Fruit fly (Drosophila melanogaster) whole organism, embryonic: ENCODE data around the gene dbe.

Experiments
- CG3163 ChIP-seq: fragments of 200-800 bp; sonication (Bioruptor generic); optimal IDR thresholded peaks from 3 replicates; lab custom pipeline; 2016; ENCODE audit warnings: missing biosample characterization, missing genetic modification characterization
- D19A ChIP-seq: fragments of 200-800 bp; optimal IDR thresholded peaks from 3 replicates; lab custom pipeline; 2019; ENCODE audit warnings: missing biosample characterization, mild to moderate bottlenecking, missing genetic modification characterization, moderate library complexity
- Doc3 ChIP-seq: fragments of 200-800 bp; sonication (Bioruptor generic); IDR thresholded peaks from 3 replicates; pipeline ENCODE4 v1.3.6; 2022; ENCODE audit warnings: missing biosample characterization, missing genetic modification characterization; ENCODE audit not compliant: partially characterized antibody
- E2f2 ChIP-seq: fragments of 200-800 bp; sonication (Bioruptor generic); IDR thresholded peaks from 2 replicates; pipeline ENCODE4 v1.3.6; 2022; ENCODE audit warnings: missing biosample characterization, missing genetic modification characterization
- Vsx1 ChIP-seq: fragments of 200-800 bp; sonication (Bioruptor generic); optimal IDR thresholded peaks from 2 replicates; lab custom pipeline; 2017; ENCODE audit warnings: missing biosample characterization, mild to moderate bottlenecking, missing genetic modification characterization, missing genetic modification reagents
- YL-1 ChIP-seq: fragments of 200-800 bp; sonication (Bioruptor generic); optimal IDR thresholded peaks from 3 replicates; lab custom pipeline; 2017; ENCODE audit warnings: missing biosample characterization, mild to moderate bottlenecking, missing genetic modification characterization
- amos ChIP-seq: fragments of 200-800 bp; sonication (Bioruptor generic); IDR thresholded peaks from 2 replicates; pipeline ENCODE4 v1.3.6; 2022; ENCODE audit warnings: missing biosample characterization, missing genetic modification characterization; ENCODE audit not compliant: partially characterized antibody
- ems ChIP-seq: fragments of 200-800 bp; sonication (Bioruptor generic); optimal IDR thresholded peaks from 3 replicates; lab custom pipeline; 2016; ENCODE audit warnings: missing biosample characterization, missing genetic modification characterization
- lola ChIP-seq, 3 experiments: fragments of >200 bp in 2 of 3; fragments of 200-800 bp in 1 of 3; sonication (Bioruptor generic) in 1 of 3; optimal IDR thresholded peaks; 2 replicates each; lab custom pipeline; 2017 to 2019; ENCODE audit warnings: missing biosample characterization in 3 of 3, missing genetic modification characterization in 3 of 3, mild to moderate bottlenecking in 1 of 3, moderate library complexity in 1 of 3
- nom ChIP-seq: fragments of 200-800 bp; sonication (Bioruptor generic); optimal IDR thresholded peaks from 2 replicates; lab custom pipeline; 2017; ENCODE audit warnings: missing biosample characterization, missing genetic modification characterization, mild to moderate bottlenecking, moderate library complexity, missing genetic modification reagents
- pan ChIP-seq, 4 experiments: fragments of >200 bp in 3 of 4; fragments of 200-800 bp in 1 of 4; sonication (Bioruptor generic) in 1 of 4; optimal IDR thresholded peaks in 3 of 4; IDR thresholded peaks in 1 of 4; 2 replicates each; pipeline versions ENCODE4 v1.3.6 to Lab custom; 2017 to 2022; ENCODE audit warnings: missing biosample characterization in 2 of 4, missing genetic modification characterization in 2 of 4, mixed read lengths in 1 of 4
- ttk ChIP-seq: fragments of 200-800 bp; sonication (Bioruptor generic); IDR thresholded peaks from 2 replicates; pipeline ENCODE4 v2.1.2; 2022; ENCODE audit warnings: missing biosample characterization, missing genetic modification characterization

- TF ChIP-seq CG3163 (GFP tag; lab: Kevin White, UChicago) (no peak), Vsx1 (GFP tag; lab: Kevin White, UChicago) (no peak), ems (no peak), Doc3 (no peak), amos (GFP tag; lab: Robert Waterston, UW) (no peak), lola (GFP tag; optimal IDR thresholded peaks at IDR 0.05; lab: Kevin White, UChicago) (no peak), YL-1 (GFP tag; lab: Kevin White, UChicago) (no peak), ttk (GFP tag; lab: Robert Waterston, UW) (no peak), D19A (tag; lab: Kevin White, UChicago) (no peak), nom (no peak), E2f2 (GFP tag; lab: Robert Waterston, UW) (no peak), pan (optimal IDR thresholded peaks at IDR 0.05; lab: Kevin White, UChicago) (no peak), pan (GFP tag; optimal IDR thresholded peaks at IDR 0.05 in 1 of 2, IDR thresholded peaks at IDR 0.05 in 1 of 2) (no peak)
Measured at dm6 chr2L:842873-843272, 26.8 kb downstream of the dbe start.
